Worm (Caenorhabditis elegans): Measurements from ENCODE around the gene C55C3.7.

DNA sequence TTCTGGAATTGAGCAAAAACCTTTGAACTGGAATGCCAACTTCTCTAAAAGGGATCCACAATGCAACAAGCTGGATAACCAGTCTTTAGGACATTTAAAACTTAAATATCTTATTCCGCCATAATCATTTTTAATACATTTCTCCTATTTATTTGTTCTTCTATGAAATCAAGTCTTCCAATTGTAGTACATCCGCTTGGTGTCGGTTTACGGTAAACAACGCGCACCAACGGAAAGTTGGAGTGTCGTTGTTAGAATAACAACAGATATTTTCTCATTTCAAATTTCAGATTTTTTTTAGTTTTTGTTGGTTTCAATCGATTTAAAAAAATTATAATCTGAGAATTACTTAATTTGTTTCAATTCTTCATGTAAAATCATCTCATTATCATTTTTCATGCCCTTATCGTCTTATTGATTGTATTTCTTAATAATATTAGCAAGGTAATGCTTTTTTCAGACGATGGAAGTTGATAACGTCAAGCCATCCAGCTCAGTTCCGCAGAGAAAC, 33.3 kb downstream of the C55C3.7 start, which contains the start of gene csn-5:
- TF ChIP-seq sptf-1 (tag; optimal IDR thresholded peaks at IDR 0.05) (no peak), pha-4 (tag; optimal IDR thresholded peaks at IDR 0.05) (no peak), snpc-4 (tag; optimal IDR thresholded peaks at IDR 0.05) (no peak), sem-2 (GFP tag; optimal IDR thresholded peaks at IDR 0.05) (no peak), ceh-83 (GFP tag; optimal IDR thresholded peaks at IDR 0.05) (no peak), zip-8 (tag; optimal IDR thresholded peaks at IDR 0.05) (no peak), tbx-8 (GFP tag; optimal IDR thresholded peaks at IDR 0.05) (no peak), ceh-39 (tag; optimal IDR thresholded peaks at IDR 0.05) (no peak), nhr-237 (tag; optimal IDR thresholded peaks at IDR 0.05) (no peak), ces-1 (GFP tag; optimal IDR thresholded peaks at IDR 0.05) (peak; percentile 1), nhr-12 (tag; optimal IDR thresholded peaks at IDR 0.05) (no peak), lsy-2 (tag; optimal IDR thresholded peaks at IDR 0.05) (no peak)
